Worm (Caenorhabditis elegans) whole organism, mixed stage, embryonic: ENCODE results near the gene nhr-63.

Experiments
- elt-1 ChIP-seq: sonication (generic microtip); optimal IDR thresholded peaks from 2 replicates; lab custom pipeline; 2017; ENCODE audit warnings: missing genetic modification characterization, mild to moderate bottlenecking, missing compliant biosample characterization, antibody characterized with exemption, moderate library complexity, borderline replicate concordance; ENCODE audit not compliant: insufficient read depth
- lin-13 ChIP-seq: fragments of 150-350 bp; optimal IDR thresholded peaks from 2 replicates; lab custom pipeline; 2014; ENCODE audit warnings: missing biosample characterization, missing genetic modification characterization
- mab-5 ChIP-seq: fragments of 150-350 bp; optimal IDR thresholded peaks from 2 replicates; lab custom pipeline; 2014; ENCODE audit warnings: missing biosample characterization, missing genetic modification characterization
- mep-1 ChIP-seq: fragments of 150-350 bp; optimal IDR thresholded peaks from 2 replicates; lab custom pipeline; 2017; ENCODE audit warnings: missing biosample characterization, missing genetic modification reagents, missing genetic modification characterization, inconsistent platforms
- nhr-237 ChIP-seq: fragments of 150-350 bp; optimal IDR thresholded peaks from 2 replicates; lab custom pipeline; 2014; ENCODE audit warnings: missing biosample characterization, missing genetic modification characterization
- nhr-76 ChIP-seq: sonication (generic microtip); optimal IDR thresholded peaks from 2 replicates; lab custom pipeline; 2017; ENCODE audit warnings: missing biosample characterization, missing genetic modification characterization
- snpc-4 ChIP-seq: fragments of 150-350 bp; optimal IDR thresholded peaks from 2 replicates; lab custom pipeline; 2014; ENCODE audit warnings: missing biosample characterization, missing genetic modification characterization
- unc-62 ChIP-seq: fragments of 150-350 bp; optimal IDR thresholded peaks from 2 replicates; lab custom pipeline; 2014; ENCODE audit warnings: missing biosample characterization, missing genetic modification reagents, missing genetic modification characterization
- ztf-11 ChIP-seq: fragments of 150-350 bp; optimal IDR thresholded peaks from 2 replicates; lab custom pipeline; 2014; ENCODE audit warnings: missing biosample characterization, missing genetic modification characterization

ce11 chrV:16009564-16009963 is 7.2 kb downstream of the nhr-63 start, which contains the start of gene str-233:
- TF ChIP-seq ztf-11 (tag; lab: Kevin White, UChicago) (no peak), mab-5 (no peak), nhr-76 (no peak), lin-13 (tag; lab: Kevin White, UChicago) (no peak), unc-62 (no peak), snpc-4 (tag; lab: Kevin White, UChicago) (no peak), nhr-237 (tag; lab: Kevin White, UChicago) (no peak), mep-1 (no peak), elt-1 (no peak)
